Worm (Caenorhabditis elegans) whole organism, L4 larva: ENCODE data around the gene epg-6.

Experiments
- F26F4.8 ChIP-seq: fragments of 200-800 bp; sonication (Bioruptor generic); conservative IDR thresholded peaks from 2 replicates; pipeline ENCODE4 v1.3.6; 2022; ENCODE audit warnings: missing genetic modification characterization, missing compliant biosample characterization
- T26A8.4 ChIP-seq: fragments of 200-800 bp; sonication (Bioruptor generic); IDR thresholded peaks from 2 replicates; pipeline ENCODE4 v1.3.6; 2022; ENCODE audit warnings: missing genetic modification characterization, missing compliant biosample characterization
- aha-1 ChIP-seq: fragments of 150-350 bp; peaks from one replicate; lab custom pipeline; 2014; ENCODE audit warnings: missing biosample characterization, missing genetic modification characterization
- ceh-20 ChIP-seq: fragments of 200-800 bp; sonication (Bioruptor generic); IDR thresholded peaks from 2 replicates; pipeline ENCODE4 v1.3.6; 2022; ENCODE audit warnings: missing genetic modification reagents, missing genetic modification characterization, missing compliant biosample characterization
- daf-12 ChIP-seq: fragments of 150-350 bp; optimal IDR thresholded peaks from 2 replicates; lab custom pipeline; 2014; ENCODE audit warnings: missing biosample characterization, missing genetic modification reagents, missing genetic modification characterization
- lin-13 ChIP-seq: fragments of 150-350 bp; optimal IDR thresholded peaks from 2 replicates; lab custom pipeline; 2014; ENCODE audit warnings: missing biosample characterization, missing genetic modification reagents, missing genetic modification characterization
- saeg-2 ChIP-seq: fragments of 200-800 bp; sonication (Bioruptor generic); IDR thresholded peaks from 2 replicates; pipeline ENCODE4 v1.3.6; 2022; ENCODE audit warnings: missing genetic modification reagents, missing genetic modification characterization, missing compliant biosample characterization
- unc-62 ChIP-seq, 3 experiments: fragments of 150-350 bp in 1 of 3; sonication (generic microtip); optimal IDR thresholded peaks in 2 of 3; peaks in 1 of 3; 1 replicate in 1 of 3; 2 replicates in 2 of 3; lab custom pipeline; 2014 to 2017; ENCODE audit warnings: missing biosample characterization in 3 of 3, missing genetic modification characterization in 3 of 3, missing genetic modification reagents in 3 of 3, missing genotype in 1 of 3

ce11 chrIII:10552929-10553328, 47.1 kb downstream of the epg-6 start, which contains the start of gene T21C12.8:
- no peak for TF ChIP-seq lin-13 (GFP tag; lab: Kevin White, UChicago)
- TF ChIP-seq daf-12 (tag; lab: Kevin White, UChicago) = no peak
- TF ChIP-seq ceh-20 (GFP tag; lab: Robert Waterston, UW) = no peak
- TF ChIP-seq aha-1 (tag; lab: Kevin White, UChicago) = no peak
- no peak for TF ChIP-seq unc-62 (GFP tag; optimal IDR thresholded peaks at IDR 0.05 in 1 of 2; lab: Kevin White, UChicago)
- TF ChIP-seq unc-62 (tag; optimal IDR thresholded peaks at IDR 0.05; lab: Kevin White, UChicago) = no peak
- no peak for TF ChIP-seq saeg-2 (GFP tag; lab: Robert Waterston, UW)
- no peak for TF ChIP-seq F26F4.8 (GFP tag; lab: Robert Waterston, UW)
- no peak for TF ChIP-seq T26A8.4 (GFP tag; lab: Robert Waterston, UW)
